Fruit fly (Drosophila melanogaster): ENCODE measurements around the gene mex1.

The mex1 gene

dm6 chr3L:15496274-15496673 is 23.1 kb downstream of the mex1 start, which contains the start of gene CG13455:
TSS of gene CG13455 (plus strand) at chr3L:15496574.
- TF ChIP-seq CG8478 (optimal IDR thresholded peaks at IDR 0.05) (no peak), CTCF (optimal IDR thresholded peaks at IDR 0.05) (no peak)

dm6 chr3L:15495449-15495848 is 23.9 kb downstream of the mex1 start, which contains the start of gene CG12355:
TSS of gene CG12355 (minus strand) at chr3L:15495549.
- no peak for TF ChIP-seq CG8478 (optimal IDR thresholded peaks at IDR 0.05)

DNA sequence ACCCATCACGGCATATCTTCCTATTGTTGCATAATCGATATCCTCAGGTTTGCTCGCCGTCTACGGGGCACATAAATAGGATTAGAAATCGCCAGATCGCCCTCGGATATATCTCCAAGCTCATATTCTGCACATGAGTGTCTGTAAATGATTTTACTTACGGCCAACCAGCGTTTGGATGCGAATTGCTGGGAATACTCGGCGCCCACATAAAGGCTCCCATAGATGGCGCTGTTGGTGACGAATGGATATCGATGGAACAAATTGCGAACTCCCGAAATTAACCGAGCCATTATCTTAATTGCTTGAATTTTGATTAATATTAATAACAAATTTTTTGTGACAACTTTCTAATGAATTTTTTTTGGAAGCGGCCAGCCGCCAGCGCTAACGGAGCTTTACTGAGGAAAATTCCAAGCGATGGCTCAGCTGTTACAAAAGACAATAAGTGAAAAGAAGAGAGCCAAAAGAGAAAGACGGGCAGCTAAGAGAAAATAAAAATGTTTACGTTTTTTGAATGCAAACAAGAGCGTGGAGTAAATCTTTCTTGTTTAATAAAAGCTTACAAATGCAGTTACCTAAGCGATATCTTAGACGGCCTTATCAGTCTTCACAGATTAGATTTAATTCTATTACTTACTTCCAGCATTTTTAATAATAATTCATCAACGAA is 24.7 kb downstream of the mex1 start:
- TF ChIP-seq CG8478 (optimal IDR thresholded peaks at IDR 0.05), result no peak
- peak; percentile 54 to 68 for TF ChIP-seq CTCF (optimal IDR thresholded peaks at IDR 0.05)

dm6 chr3L:15493886-15494598 is 25.4 kb downstream of the mex1 start:
- no peak for TF ChIP-seq CTCF (optimal IDR thresholded peaks at IDR 0.05)
- no peak for TF ChIP-seq CG8478 (optimal IDR thresholded peaks at IDR 0.05)

- TF ChIP-seq CTCF (optimal IDR thresholded peaks at IDR 0.05) (no peak), CG8478 (optimal IDR thresholded peaks at IDR 0.05) (no peak)
These were observed 34.1 kb downstream of the mex1 start, which contains the start of gene Ran-like for dm6 chr3L:15485302-15485701. TSS of gene Ran-like (minus strand) at chr3L:15485402.

DNA sequence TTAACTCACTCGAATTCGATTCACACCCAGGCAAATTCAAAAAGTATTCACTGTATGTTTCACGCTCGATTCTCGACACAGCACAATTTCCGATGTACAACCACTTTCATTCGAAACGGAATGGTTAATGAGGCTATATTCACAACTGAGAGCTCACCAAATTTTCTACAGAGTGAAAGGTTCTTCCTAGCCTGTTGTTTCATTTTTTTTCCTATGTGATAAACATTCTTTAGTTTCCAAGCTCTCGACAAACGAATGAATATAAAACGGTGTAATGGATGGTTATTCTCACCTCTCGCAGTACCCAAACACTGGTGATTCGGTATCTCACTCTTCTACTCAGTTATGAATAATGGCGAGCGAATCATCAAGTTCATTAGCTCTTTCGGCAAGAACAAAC is 45.4 kb downstream of the mex1 start, which contains the start of gene cocoon:
cocoon (minus strand) TSS at position 101 of the 400 bp plus-strand sequence.
- TF ChIP-seq CG8478 (optimal IDR thresholded peaks at IDR 0.05) (no peak), CTCF (optimal IDR thresholded peaks at IDR 0.05) (no peak)
